Worm (Caenorhabditis elegans) whole organism, L2 larva: ENCODE measurements around the gene zig-10.

Experiments used
- F13H6.1 ChIP-seq: sonication (generic microtip); optimal IDR thresholded peaks from 2 replicates; lab custom pipeline; 2016; ENCODE audit warnings: missing genetic modification characterization, missing compliant biosample characterization
- R02D3.7 ChIP-seq: fragments of 150-350 bp; optimal IDR thresholded peaks from 2 replicates; lab custom pipeline; 2014; ENCODE audit warnings: missing biosample characterization, missing genetic modification characterization
- ZK546.5 ChIP-seq: sonication (generic microtip); optimal IDR thresholded peaks from 2 replicates; lab custom pipeline; 2017; ENCODE audit warnings: missing biosample characterization, missing genetic modification characterization
- aly-2 ChIP-seq: fragments of 150-350 bp; optimal IDR thresholded peaks from 2 replicates; lab custom pipeline; 2014; ENCODE audit warnings: missing biosample characterization, missing genetic modification characterization
- ceh-16 ChIP-seq: fragments of 150-350 bp; optimal IDR thresholded peaks from 2 replicates; lab custom pipeline; 2014; ENCODE audit warnings: missing biosample characterization, missing genetic modification characterization
- mdl-1 ChIP-seq, 2 experiments: fragments of 150-350 bp in 1 of 2; sonication (generic microtip) in 1 of 2; optimal IDR thresholded peaks; 2 replicates each; lab custom pipeline; 2017; ENCODE audit warnings: missing biosample characterization in 2 of 2, missing genetic modification characterization in 2 of 2
- nhr-237 ChIP-seq: fragments of 150-350 bp; optimal IDR thresholded peaks from 2 replicates; lab custom pipeline; 2014; ENCODE audit warnings: missing biosample characterization, missing genetic modification characterization
- unc-62 ChIP-seq: fragments of 150-350 bp; optimal IDR thresholded peaks from 2 replicates; lab custom pipeline; 2014; ENCODE audit warnings: missing biosample characterization, missing genetic modification reagents, missing genetic modification characterization
- zag-1 ChIP-seq: fragments of 150-350 bp; optimal IDR thresholded peaks from 2 replicates; lab custom pipeline; 2014; ENCODE audit warnings: missing biosample characterization, missing genetic modification characterization

ce11 chrII:6422812-6423211 is 24.3 kb downstream of the zig-10 start, which contains the start of gene K03H9.3:
- TF ChIP-seq mdl-1 (tag; optimal IDR thresholded peaks at IDR 0.05; lab: Kevin White, UChicago) (no peak), aly-2 (tag; lab: Kevin White, UChicago) (no peak), ZK546.5 (tag; lab: Kevin White, UChicago) (no peak), zag-1 (no peak), unc-62 (GFP tag; lab: Kevin White, UChicago) (no peak), F13H6.1 (tag; lab: Kevin White, UChicago) (no peak), R02D3.7 (tag; lab: Kevin White, UChicago) (no peak), nhr-237 (tag; lab: Kevin White, UChicago) (no peak), ceh-16 (tag; lab: Kevin White, UChicago) (no peak)
